Worm (Caenorhabditis elegans) whole organism, L3 larva: ENCODE results near the gene nep-8.

ENCODE experiments used
- ZK546.5 ChIP-seq: sonication (generic microtip); optimal IDR thresholded peaks from 2 replicates; lab custom pipeline; 2017; ENCODE audit warnings: missing biosample characterization, missing genetic modification characterization
- ama-1 ChIP-seq: fragments of 150-350 bp; optimal IDR thresholded peaks from 2 replicates; lab custom pipeline; 2018
- ceh-28 ChIP-seq: fragments of 150-350 bp; optimal IDR thresholded peaks from 2 replicates; lab custom pipeline; 2014; ENCODE audit warnings: missing biosample characterization, missing genetic modification reagents, missing genetic modification characterization
- ceh-82 ChIP-seq: fragments of 150-350 bp; optimal IDR thresholded peaks from 2 replicates; lab custom pipeline; 2014; ENCODE audit warnings: missing biosample characterization, missing genetic modification characterization
- ceh-9 ChIP-seq: sonication (generic microtip); optimal IDR thresholded peaks from 2 replicates; lab custom pipeline; 2018; ENCODE audit warnings: missing biosample characterization, missing genetic modification characterization
- daf-12 ChIP-seq: fragments of 150-350 bp; optimal IDR thresholded peaks from 2 replicates; lab custom pipeline; 2014; ENCODE audit warnings: missing biosample characterization, missing genetic modification reagents, missing genetic modification characterization
- egl-27 ChIP-seq: sonication (generic microtip); optimal IDR thresholded peaks from 4 replicates; lab custom pipeline; 2017; ENCODE audit warnings: missing biosample characterization, missing genetic modification reagents, missing genetic modification characterization
- egl-5 ChIP-seq: fragments of 150-350 bp; optimal IDR thresholded peaks from 2 replicates; lab custom pipeline; 2017; ENCODE audit warnings: missing biosample characterization, missing genetic modification reagents, missing genetic modification characterization, inconsistent platforms
- elt-1 ChIP-seq: fragments of 150-350 bp; optimal IDR thresholded peaks from 2 replicates; lab custom pipeline; 2014; ENCODE audit warnings: missing biosample characterization, missing genetic modification characterization
- elt-2 ChIP-seq: sonication (generic microtip); optimal IDR thresholded peaks from 2 replicates; lab custom pipeline; 2016; ENCODE audit warnings: missing genetic modification reagents, mild to moderate bottlenecking, missing genetic modification characterization, missing compliant biosample characterization
- eor-1 ChIP-seq, 2 experiments: fragments of 150-350 bp; optimal IDR thresholded peaks; 2 replicates each; lab custom pipeline; 2014 to 2018; ENCODE audit warnings: missing biosample characterization in 2 of 2, missing genetic modification characterization in 2 of 2
- fos-1 ChIP-seq: fragments of 150-350 bp; optimal IDR thresholded peaks from 2 replicates; lab custom pipeline; 2014; ENCODE audit warnings: missing biosample characterization, missing genetic modification characterization
- hmg-11 ChIP-seq: sonication (generic microtip); optimal IDR thresholded peaks from 2 replicates; lab custom pipeline; 2016; ENCODE audit warnings: missing genetic modification characterization, missing compliant biosample characterization
- jun-1 ChIP-seq: fragments of 150-350 bp; optimal IDR thresholded peaks from 2 replicates; lab custom pipeline; 2014; ENCODE audit warnings: missing biosample characterization, missing genetic modification reagents, missing genetic modification characterization
- lin-39 ChIP-seq: fragments of 150-350 bp; optimal IDR thresholded peaks from 2 replicates; lab custom pipeline; 2018; ENCODE audit warnings: missing biosample characterization, missing genetic modification reagents, missing genetic modification characterization
- lsy-12 ChIP-seq: sonication (generic microtip); optimal IDR thresholded peaks from 2 replicates; lab custom pipeline; 2016; ENCODE audit warnings: mild to moderate bottlenecking, missing genetic modification characterization, missing compliant biosample characterization
- mdl-1 ChIP-seq: fragments of 150-350 bp; optimal IDR thresholded peaks from 2 replicates; lab custom pipeline; 2014; ENCODE audit warnings: missing biosample characterization, missing genetic modification characterization
- mml-1 ChIP-seq: fragments of 150-350 bp; sonication (generic microtip); optimal IDR thresholded peaks from 3 replicates; lab custom pipeline; 2014; ENCODE audit warnings: missing biosample characterization, missing genetic modification characterization
- nfya-1 ChIP-seq: sonication (generic microtip); optimal IDR thresholded peaks from 2 replicates; lab custom pipeline; 2017; ENCODE audit warnings: missing genetic modification characterization, mild to moderate bottlenecking, missing compliant biosample characterization, antibody characterized with exemption, moderate library complexity; ENCODE audit not compliant: insufficient read depth
- nhr-12 ChIP-seq: fragments of 150-350 bp; optimal IDR thresholded peaks from 2 replicates; lab custom pipeline; 2014; ENCODE audit warnings: missing biosample characterization, missing genetic modification characterization
- nhr-23 ChIP-seq: fragments of 150-350 bp; optimal IDR thresholded peaks from 2 replicates; lab custom pipeline; 2014; ENCODE audit warnings: missing biosample characterization, missing genetic modification reagents, missing genetic modification characterization
- nhr-237 ChIP-seq: fragments of 150-350 bp; optimal IDR thresholded peaks from 2 replicates; lab custom pipeline; 2014; ENCODE audit warnings: missing biosample characterization, missing genetic modification characterization
- nhr-25 ChIP-seq: sonication (generic microtip); optimal IDR thresholded peaks from 2 replicates; lab custom pipeline; 2017; ENCODE audit warnings: missing biosample characterization, missing genetic modification characterization
- nhr-28 ChIP-seq: fragments of 150-350 bp; optimal IDR thresholded peaks from 2 replicates; lab custom pipeline; 2014; ENCODE audit warnings: missing biosample characterization, missing genetic modification characterization
- nhr-43 ChIP-seq: sonication (generic microtip); optimal IDR thresholded peaks from 2 replicates; lab custom pipeline; 2016; ENCODE audit warnings: mild to moderate bottlenecking, missing genetic modification characterization, missing compliant biosample characterization; ENCODE audit not compliant: poor library complexity, severe bottlenecking
- nhr-67 ChIP-seq: fragments of 150-350 bp; optimal IDR thresholded peaks from 2 replicates; lab custom pipeline; 2014; ENCODE audit warnings: missing biosample characterization, missing genetic modification characterization
- nhr-77 ChIP-seq: fragments of 150-350 bp; optimal IDR thresholded peaks from 2 replicates; lab custom pipeline; 2014; ENCODE audit warnings: missing biosample characterization, missing genetic modification characterization
- pha-4 ChIP-seq: fragments of 150-350 bp; optimal IDR thresholded peaks from 2 replicates; lab custom pipeline; 2014; ENCODE audit warnings: missing biosample characterization, missing genetic modification reagents, missing genetic modification characterization
- pqm-1 ChIP-seq: fragments of 150-350 bp; optimal IDR thresholded peaks from 2 replicates; lab custom pipeline; 2017; ENCODE audit warnings: missing biosample characterization, missing genetic modification characterization, inconsistent platforms
- sea-2 ChIP-seq: fragments of 150-350 bp; sonication (generic microtip); optimal IDR thresholded peaks from 4 replicates; lab custom pipeline; 2014; ENCODE audit warnings: missing biosample characterization, missing genetic modification reagents, missing genetic modification characterization
- snpc-4 ChIP-seq: fragments of 150-350 bp; optimal IDR thresholded peaks from 2 replicates; lab custom pipeline; 2014; ENCODE audit warnings: missing biosample characterization, missing genetic modification characterization
- tbx-2 ChIP-seq: sonication (generic microtip); optimal IDR thresholded peaks from 2 replicates; lab custom pipeline; 2016; ENCODE audit warnings: mild to moderate bottlenecking, missing genetic modification characterization, missing compliant biosample characterization
- unc-39 ChIP-seq: sonication (generic microtip); optimal IDR thresholded peaks from 4 replicates; lab custom pipeline; 2017; ENCODE audit warnings: missing biosample characterization, missing genetic modification characterization
- unc-62 ChIP-seq: fragments of 150-350 bp; sonication (generic microtip); optimal IDR thresholded peaks from 4 replicates; lab custom pipeline; 2014; ENCODE audit warnings: missing biosample characterization, missing genetic modification reagents, missing genetic modification characterization
- zag-1 ChIP-seq: fragments of 150-350 bp; optimal IDR thresholded peaks from 2 replicates; lab custom pipeline; 2014; ENCODE audit warnings: missing biosample characterization, missing genetic modification characterization
- ztf-11 ChIP-seq: fragments of 150-350 bp; optimal IDR thresholded peaks from 2 replicates; lab custom pipeline; 2014; ENCODE audit warnings: missing biosample characterization, missing genetic modification characterization

The nep-8 gene

DNA sequence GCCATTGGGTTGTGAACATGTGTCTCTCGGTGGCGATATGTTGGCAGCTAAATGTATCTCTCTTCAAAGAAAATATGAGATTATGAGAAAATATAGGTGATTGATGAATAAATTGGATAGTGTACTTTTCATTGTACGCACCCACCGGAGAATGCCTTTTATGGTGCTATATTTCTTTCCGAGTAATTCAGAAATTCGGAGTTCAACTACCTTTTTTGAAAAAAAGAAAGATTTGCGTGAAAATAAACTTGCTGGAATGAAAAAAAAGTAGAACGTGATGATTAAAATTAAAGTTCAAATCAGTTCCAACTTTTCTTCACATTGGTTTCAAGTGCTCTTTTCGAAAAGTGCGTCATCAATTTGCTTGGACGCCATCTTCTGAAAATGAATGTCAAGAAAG is at the start of gene nep-8:
Gene nep-8 (plus strand): TSS at position 301 of the 400 bp plus-strand sequence.
- TF ChIP-seq ceh-82 (tag; lab: Kevin White, UChicago) = no peak
- TF ChIP-seq ama-1 (lab: Kevin White, UChicago) = no peak
- TF ChIP-seq egl-27 (tag; lab: Kevin White, UChicago) = no peak
- TF ChIP-seq ztf-11 (tag; lab: Kevin White, UChicago) = no peak
- TF ChIP-seq mml-1 = no peak
- TF ChIP-seq nhr-23 (tag; lab: Kevin White, UChicago) = no peak
- no peak for TF ChIP-seq nhr-237 (tag; lab: Kevin White, UChicago)
- TF ChIP-seq nhr-43 (tag; lab: Kevin White, UChicago) = no peak
- no peak for TF ChIP-seq nfya-1 (tag; lab: Kevin White, UChicago)
- TF ChIP-seq unc-39 = no peak

DNA sequence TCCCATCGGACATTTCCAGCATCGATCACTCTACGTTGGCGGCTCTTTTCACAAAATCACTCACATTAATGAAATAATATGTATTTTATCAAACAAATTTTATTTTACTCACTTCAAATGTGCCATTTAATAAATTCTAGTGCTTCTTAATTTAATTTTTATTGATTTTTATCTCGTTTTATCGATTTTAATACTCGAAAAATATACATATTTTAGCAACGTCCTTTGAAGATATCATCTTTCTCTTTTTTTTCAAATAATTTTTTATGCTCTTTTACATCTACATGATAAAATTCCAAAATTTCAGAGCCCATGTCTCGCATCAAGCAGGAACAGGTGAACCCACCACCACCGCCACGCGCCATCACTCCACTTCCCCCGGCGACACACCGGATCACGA is 44.8 kb upstream of the nep-8 start, which contains the start of the genes lido-14 and bath-27:
Gene lido-14 (plus strand): TSS at position 301 of the 400 bp plus-strand sequence.
Gene bath-27 (plus strand): TSS at position 306 of the 400 bp plus-strand sequence.
- TF ChIP-seq mml-1 (no peak), sea-2 (GFP tag; lab: Kevin White, UChicago) (no peak), snpc-4 (tag; lab: Kevin White, UChicago) (no peak), nhr-67 (tag; lab: Kevin White, UChicago) (no peak), nhr-12 (tag; lab: Kevin White, UChicago) (no peak), ceh-28 (no peak), lsy-12 (tag; lab: Kevin White, UChicago) (no peak), unc-39 (no peak), nhr-25 (tag; lab: Kevin White, UChicago) (no peak), nfya-1 (tag; lab: Kevin White, UChicago) (no peak), egl-5 (tag; lab: Kevin White, UChicago) (no peak), pqm-1 (tag; lab: Kevin White, UChicago) (no peak), nhr-77 (tag; lab: Kevin White, UChicago) (no peak), tbx-2 (no peak), jun-1 (no peak), zag-1 (tag; lab: Kevin White, UChicago) (no peak), nhr-28 (tag; lab: Kevin White, UChicago) (no peak), daf-12 (no peak), ceh-82 (tag; lab: Kevin White, UChicago) (no peak), nhr-237 (tag; lab: Kevin White, UChicago) (no peak)

DNA sequence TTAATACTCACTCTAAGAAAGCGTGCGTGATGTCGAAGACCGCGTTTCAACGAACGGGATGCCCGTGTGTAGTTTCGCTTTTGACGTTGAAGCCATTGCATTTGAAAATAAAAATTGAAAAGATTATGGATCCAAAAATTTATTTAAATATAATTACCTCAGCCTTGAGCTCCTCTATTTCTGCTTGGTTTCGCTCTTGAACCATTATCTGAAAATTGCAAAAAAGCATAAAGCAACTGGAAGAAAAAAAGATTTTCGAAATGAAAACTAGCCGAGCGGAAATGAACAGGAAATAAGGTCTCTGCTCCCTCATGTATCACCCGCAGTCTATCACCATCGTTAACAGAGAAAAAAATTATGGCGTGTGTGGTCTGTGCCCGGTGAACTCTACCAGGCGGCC is 36.5 kb upstream of the nep-8 start, which contains the start of gene Y49F6C.6:
Gene Y49F6C.6 (minus strand): TSS at position 101 of the 400 bp plus-strand sequence.
- no peak for TF ChIP-seq pha-4 (tag; lab: Kevin White, UChicago)
- TF ChIP-seq egl-5 (tag; lab: Kevin White, UChicago) = no peak
- TF ChIP-seq unc-62 = no peak
- TF ChIP-seq elt-2 (tag; lab: Kevin White, UChicago) = no peak
- no peak for TF ChIP-seq nhr-67 (tag; lab: Kevin White, UChicago)
- TF ChIP-seq nhr-237 (tag; lab: Kevin White, UChicago) = no peak
- no peak for TF ChIP-seq mdl-1 (tag; lab: Kevin White, UChicago)
- no peak for TF ChIP-seq jun-1
- no peak for TF ChIP-seq mml-1
- no peak for TF ChIP-seq egl-27 (tag; lab: Kevin White, UChicago)

DNA sequence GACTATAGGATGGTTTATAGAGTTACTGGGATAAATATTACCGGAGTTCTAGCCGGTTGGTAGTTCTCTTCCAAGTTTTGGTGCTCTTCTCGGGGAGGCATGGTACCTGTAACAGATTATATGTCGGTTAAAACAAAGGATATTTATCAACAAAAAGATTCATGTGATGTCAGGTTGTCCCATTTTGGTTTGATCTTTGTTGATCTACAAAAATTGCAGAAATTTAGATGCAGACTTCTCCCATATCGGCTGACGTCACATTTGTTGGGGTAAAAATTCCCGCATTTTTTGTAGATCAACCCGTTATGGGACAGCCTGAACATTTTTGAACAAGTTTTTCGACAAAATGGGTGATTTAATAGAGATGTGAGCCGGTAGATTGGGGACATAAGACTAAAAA is 35.5 kb upstream of the nep-8 start, which contains the start of gene Y49F6C.7:
Gene Y49F6C.7 (minus strand): TSS at position 101 of the 400 bp plus-strand sequence.
- TF ChIP-seq sea-2 (GFP tag; lab: Kevin White, UChicago) = no peak
- no peak for TF ChIP-seq lsy-12 (tag; lab: Kevin White, UChicago)
- TF ChIP-seq eor-1 (tag; optimal IDR thresholded peaks at IDR 0.05; lab: Kevin White, UChicago) = no peak
- no peak for TF ChIP-seq hmg-11 (tag; lab: Kevin White, UChicago)
- TF ChIP-seq fos-1 = no peak
- no peak for TF ChIP-seq elt-1
- no peak for TF ChIP-seq nhr-67 (tag; lab: Kevin White, UChicago)
- no peak for TF ChIP-seq snpc-4 (tag; lab: Kevin White, UChicago)
- TF ChIP-seq lin-39 (tag; lab: Kevin White, UChicago) = no peak
- TF ChIP-seq egl-5 (tag; lab: Kevin White, UChicago) = no peak
- no peak for TF ChIP-seq nhr-28 (tag; lab: Kevin White, UChicago)
- no peak for TF ChIP-seq unc-39
- no peak for TF ChIP-seq pqm-1 (tag; lab: Kevin White, UChicago)
- TF ChIP-seq unc-62 = no peak
- no peak for TF ChIP-seq daf-12
- no peak for TF ChIP-seq ZK546.5 (tag; lab: Kevin White, UChicago)
- no peak for TF ChIP-seq ceh-9 (tag; lab: Kevin White, UChicago)
- TF ChIP-seq nhr-25 (tag; lab: Kevin White, UChicago) = no peak
